Fruit fly (Drosophila melanogaster) whole organism, pupa: ENCODE results near the gene THG.

Source experiments
- CG10348 ChIP-seq: fragments of 200-800 bp; sonication (Bioruptor generic); IDR thresholded peaks from 2 replicates; pipeline ENCODE4 v1.3.6; 2022; ENCODE audit warnings: missing biosample characterization, missing genetic modification characterization
- CG12605 ChIP-seq: fragments of 200-800 bp; sonication (Bioruptor generic); IDR thresholded peaks from 2 replicates; pipeline ENCODE4 v1.3.6; 2022; ENCODE audit warnings: missing biosample characterization, missing genetic modification characterization
- CG13204 ChIP-seq: fragments of 200-800 bp; sonication (Bioruptor generic); optimal IDR thresholded peaks from 2 replicates; lab custom pipeline; 2018; ENCODE audit warnings: missing biosample characterization, mild to moderate bottlenecking, missing genetic modification characterization, moderate library complexity
- CG14655 ChIP-seq: fragments of 200-800 bp; sonication (Bioruptor generic); optimal IDR thresholded peaks from 3 replicates; lab custom pipeline; 2017; ENCODE audit warnings: mild to moderate bottlenecking, missing biosample characterization, missing genetic modification reagents, missing genetic modification characterization
- CG15710 ChIP-seq: fragments of 200-800 bp; sonication (Bioruptor generic); optimal IDR thresholded peaks from 2 replicates; lab custom pipeline; 2018; ENCODE audit warnings: missing biosample characterization, mild to moderate bottlenecking, missing genetic modification characterization, moderate library complexity
- CG32121 ChIP-seq: fragments of 200-800 bp; sonication (Bioruptor generic); IDR thresholded peaks from 2 replicates; pipeline ENCODE4 v1.3.6; 2022; ENCODE audit warnings: missing biosample characterization, missing genetic modification characterization
- CG4496 ChIP-seq: fragments of 200-800 bp; sonication (Bioruptor generic); IDR thresholded peaks from 3 replicates; pipeline ENCODE4 v1.3.6; 2022; ENCODE audit warnings: missing biosample characterization, missing genetic modification characterization
- CG8159 ChIP-seq: fragments of 200-800 bp; sonication (Bioruptor generic); optimal IDR thresholded peaks from 3 replicates; lab custom pipeline; 2018; ENCODE audit warnings: missing biosample characterization, mild to moderate bottlenecking, missing genetic modification characterization, moderate library complexity
- CG8301 ChIP-seq: fragments of 200-800 bp; sonication (Bioruptor generic); optimal IDR thresholded peaks from 2 replicates; lab custom pipeline; 2018; ENCODE audit warnings: missing biosample characterization, mild to moderate bottlenecking, missing genetic modification characterization
- CG9948 ChIP-seq: fragments of 200-800 bp; sonication (Bioruptor generic); optimal IDR thresholded peaks from 2 replicates; lab custom pipeline; 2018; ENCODE audit warnings: missing biosample characterization, mild to moderate bottlenecking, missing genetic modification characterization, moderate library complexity
- D1 ChIP-seq: fragments of 200-800 bp; sonication (Bioruptor generic); optimal IDR thresholded peaks from 2 replicates; lab custom pipeline; 2018; ENCODE audit warnings: missing biosample characterization, mild to moderate bottlenecking, missing genetic modification characterization, moderate library complexity
- EcR ChIP-seq: fragments of 200-800 bp; sonication (Bioruptor generic); optimal IDR thresholded peaks from 3 replicates; lab custom pipeline; 2019; ENCODE audit warnings: missing biosample characterization, missing genetic modification characterization, mild to moderate bottlenecking, moderate library complexity, missing genetic modification reagents
- Ets98B ChIP-seq: fragments of 200-800 bp; sonication (Bioruptor generic); IDR thresholded peaks from 2 replicates; pipeline ENCODE4 v1.3.6; 2022; ENCODE audit warnings: missing biosample characterization, missing genetic modification characterization

DNA sequence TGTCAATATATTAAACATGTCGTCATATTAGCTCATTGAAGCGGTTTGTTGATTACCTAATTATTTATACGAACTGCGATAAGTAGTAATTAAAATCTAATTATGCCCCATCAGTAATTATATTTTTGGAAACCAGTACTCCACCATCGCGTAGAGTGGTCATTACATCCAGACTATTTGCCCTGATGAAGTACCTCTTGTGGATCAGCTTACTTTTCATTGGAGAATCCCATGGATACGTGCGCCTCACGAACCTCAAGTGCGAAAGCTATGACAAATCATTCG, 48.5 kb upstream of the THG start, which contains the start of gene CG33679:
- TF ChIP-seq EcR, result no peak
- TF ChIP-seq Ets98B, result no peak
- no peak for TF ChIP-seq CG12605 (GFP tag; lab: Robert Waterston, UW)
- no peak for TF ChIP-seq CG4496
- TF ChIP-seq CG8301, result no peak
- TF ChIP-seq CG9948, result no peak
- no peak for TF ChIP-seq CG13204 (GFP tag; lab: Kevin White, UChicago)
- TF ChIP-seq CG15710 (tag; lab: Kevin White, UChicago), result no peak
- no peak for TF ChIP-seq CG14655 (GFP tag; lab: Kevin White, UChicago)
- no peak for TF ChIP-seq D1
- no peak for TF ChIP-seq CG32121
- no peak for TF ChIP-seq CG8159 (tag; lab: Kevin White, UChicago)
- no peak for TF ChIP-seq CG10348 (GFP tag; lab: Robert Waterston, UW)
